Worm (Caenorhabditis elegans): ENCODE measurements around the gene ZK816.3.

ce11 chrX:3326175-3326574, 22.0 kb upstream of the ZK816.3 start, which contains the start of gene F11D5.6:
- TF ChIP-seq scrt-1 (GFP tag; IDR thresholded peaks at IDR 0.05), result no peak
- TF ChIP-seq sea-1 (GFP tag; conservative IDR thresholded peaks at IDR 0.05), result no peak
- no peak for TF ChIP-seq ets-7 (tag; optimal IDR thresholded peaks at IDR 0.05)
- no peak for TF ChIP-seq tra-4 (tag; optimal IDR thresholded peaks at IDR 0.05)
- no peak for TF ChIP-seq ama-1 (optimal IDR thresholded peaks at IDR 0.05)
- no peak for TF ChIP-seq ceh-36 (tag; optimal IDR thresholded peaks at IDR 0.05)
